Worm (Caenorhabditis elegans) whole organism, L4/young adult: Measurements from ENCODE around the gene C06E4.3.

Experiments
- dao-5 ChIP-seq: sonication (generic microtip); optimal IDR thresholded peaks from 2 replicates; lab custom pipeline; 2016; ENCODE audit warnings: missing genotype, missing genetic modification characterization, moderate library complexity, missing compliant biosample characterization
- him-1 ChIP-seq: sonication (generic microtip); optimal IDR thresholded peaks from 2 replicates; lab custom pipeline; 2016; ENCODE audit warnings: missing genotype, missing genetic modification reagents, missing genetic modification characterization, missing compliant biosample characterization

- TF ChIP-seq him-1 (tag; lab: Kevin White, UChicago) = no peak
- TF ChIP-seq dao-5 (tag; lab: Kevin White, UChicago) = no peak
Measured at ce11 chrIV:7242220-7242789, 18.4 kb upstream of the C06E4.3 start, which contains the start of gene gstk-2.
